Worm (Caenorhabditis elegans) whole organism, late embryonic: Measurements from ENCODE around the gene Y14H12B.2.

Experiments used
- K02D7.2 ChIP-seq: sonication (generic microtip); optimal IDR thresholded peaks from 2 replicates; lab custom pipeline; 2017; ENCODE audit warnings: mild to moderate bottlenecking, missing genetic modification characterization, missing compliant biosample characterization
- Y22D7AL.16 ChIP-seq: sonication (generic microtip); optimal IDR thresholded peaks from 2 replicates; lab custom pipeline; 2016; ENCODE audit warnings: missing genetic modification characterization, missing compliant biosample characterization
- ahr-1 ChIP-seq: sonication (generic microtip); optimal IDR thresholded peaks from 2 replicates; lab custom pipeline; 2016; ENCODE audit warnings: missing genetic modification characterization, missing compliant biosample characterization
- ama-1 ChIP-seq: fragments of 150-350 bp; optimal IDR thresholded peaks from 2 replicates; lab custom pipeline; 2014
- ceh-14 ChIP-seq: sonication (generic microtip); optimal IDR thresholded peaks from 2 replicates; lab custom pipeline; 2016; ENCODE audit warnings: missing genotype, missing genetic modification characterization, missing compliant biosample characterization
- ceh-18 ChIP-seq: sonication (generic microtip); optimal IDR thresholded peaks from 2 replicates; lab custom pipeline; 2016; ENCODE audit warnings: missing genetic modification characterization, missing compliant biosample characterization
- ceh-19 ChIP-seq: fragments of 200-800 bp; sonication (Bioruptor generic); optimal IDR thresholded peaks from 2 replicates; lab custom pipeline; 2018; ENCODE audit warnings: mild to moderate bottlenecking, missing genetic modification characterization, missing compliant biosample characterization
- ceh-2 ChIP-seq: sonication (generic microtip); optimal IDR thresholded peaks from 2 replicates; lab custom pipeline; 2016; ENCODE audit warnings: missing genotype, missing genetic modification characterization, missing compliant biosample characterization
- ceh-24 ChIP-seq: sonication (generic microtip); optimal IDR thresholded peaks from 2 replicates; lab custom pipeline; 2016; ENCODE audit warnings: mild to moderate bottlenecking, missing genetic modification characterization, missing compliant biosample characterization
- ceh-31 ChIP-seq: sonication (generic microtip); optimal IDR thresholded peaks from 2 replicates; lab custom pipeline; 2016; ENCODE audit warnings: missing genetic modification characterization, missing compliant biosample characterization
- ceh-45 ChIP-seq: fragments of 200-800 bp; sonication (Bioruptor generic); IDR thresholded peaks from 2 replicates; pipeline ENCODE4 v1.3.6; 2022; ENCODE audit warnings: missing genetic modification reagents, missing genetic modification characterization, missing compliant biosample characterization
- ceh-48 ChIP-seq: sonication (generic microtip); optimal IDR thresholded peaks from 2 replicates; lab custom pipeline; 2016; ENCODE audit warnings: missing genetic modification characterization, inconsistent platforms, missing compliant biosample characterization
- ceh-6 ChIP-seq: fragments of 200-800 bp; sonication (Bioruptor generic); optimal IDR thresholded peaks from 2 replicates; lab custom pipeline; 2018; ENCODE audit warnings: mild to moderate bottlenecking, missing genetic modification characterization, missing compliant biosample characterization
- elt-2 ChIP-seq: sonication (generic microtip); optimal IDR thresholded peaks from 2 replicates; lab custom pipeline; 2016; ENCODE audit warnings: missing genetic modification reagents, missing genetic modification characterization, missing compliant biosample characterization
- ets-4 ChIP-seq: sonication (generic microtip); optimal IDR thresholded peaks from 2 replicates; lab custom pipeline; 2016; ENCODE audit warnings: missing genetic modification characterization, missing compliant biosample characterization
- eyg-1 ChIP-seq: sonication (generic microtip); optimal IDR thresholded peaks from 2 replicates; lab custom pipeline; 2016; ENCODE audit warnings: missing genotype, missing genetic modification characterization, missing compliant biosample characterization
- fax-1 ChIP-seq: sonication (generic microtip); optimal IDR thresholded peaks from 2 replicates; lab custom pipeline; 2016; ENCODE audit warnings: missing genotype, missing genetic modification characterization, missing compliant biosample characterization
- fkh-10 ChIP-seq: fragments of 150-350 bp; optimal IDR thresholded peaks from 2 replicates; lab custom pipeline; 2014; ENCODE audit warnings: missing biosample characterization, missing genetic modification reagents, missing genetic modification characterization
- fkh-6 ChIP-seq: sonication (generic microtip); optimal IDR thresholded peaks from 2 replicates; lab custom pipeline; 2016; ENCODE audit warnings: missing genetic modification characterization, missing compliant biosample characterization
- gmeb-2 ChIP-seq: sonication (generic microtip); optimal IDR thresholded peaks from 2 replicates; lab custom pipeline; 2016; ENCODE audit warnings: missing genetic modification characterization, inconsistent platforms, missing compliant biosample characterization
- hlh-13 ChIP-seq: fragments of 200-800 bp; sonication (Bioruptor generic); optimal IDR thresholded peaks from 2 replicates; lab custom pipeline; 2018; ENCODE audit warnings: mild to moderate bottlenecking, missing genetic modification characterization, missing compliant biosample characterization
- hlh-15 ChIP-seq: sonication (generic microtip); optimal IDR thresholded peaks from 2 replicates; lab custom pipeline; 2016; ENCODE audit warnings: missing genetic modification characterization, missing compliant biosample characterization
- lin-11 ChIP-seq: fragments of 200-800 bp; sonication (Bioruptor generic); optimal IDR thresholded peaks from 2 replicates; lab custom pipeline; 2018; ENCODE audit warnings: mild to moderate bottlenecking, missing genetic modification characterization, missing compliant biosample characterization
- mec-3 ChIP-seq: sonication (generic microtip); optimal IDR thresholded peaks from 2 replicates; lab custom pipeline; 2016; ENCODE audit warnings: borderline replicate concordance, missing genetic modification characterization, missing compliant biosample characterization
- nfya-1 ChIP-seq: sonication (generic microtip); optimal IDR thresholded peaks from 2 replicates; lab custom pipeline; 2017; ENCODE audit warnings: missing genetic modification characterization, mild to moderate bottlenecking, missing compliant biosample characterization, antibody characterized with exemption, moderate library complexity
- nhr-11 ChIP-seq: fragments of 150-350 bp; optimal IDR thresholded peaks from 2 replicates; lab custom pipeline; 2014; ENCODE audit warnings: missing biosample characterization, missing genetic modification characterization
- npax-4 ChIP-seq: sonication (generic microtip); optimal IDR thresholded peaks from 2 replicates; lab custom pipeline; 2016; ENCODE audit warnings: missing genetic modification characterization, missing compliant biosample characterization
- pag-3 ChIP-seq: sonication (generic microtip); optimal IDR thresholded peaks from 2 replicates; lab custom pipeline; 2016; ENCODE audit warnings: missing compliant biosample characterization, missing genetic modification characterization, borderline replicate concordance
- pat-9 ChIP-seq: fragments of 200-800 bp; sonication (Bioruptor generic); optimal IDR thresholded peaks from 2 replicates; lab custom pipeline; 2018; ENCODE audit warnings: mild to moderate bottlenecking, missing genetic modification characterization, moderate library complexity, missing compliant biosample characterization
- pqm-1 ChIP-seq: sonication (generic microtip); optimal IDR thresholded peaks from 2 replicates; lab custom pipeline; 2016; ENCODE audit warnings: missing genetic modification characterization, missing compliant biosample characterization
- pros-1 ChIP-seq: fragments of 150-350 bp; optimal IDR thresholded peaks from 2 replicates; lab custom pipeline; 2014; ENCODE audit warnings: missing biosample characterization, missing genetic modification reagents, missing genetic modification characterization
- ref-2 ChIP-seq: sonication (generic microtip); optimal IDR thresholded peaks from 2 replicates; lab custom pipeline; 2016; ENCODE audit warnings: missing genetic modification characterization, missing compliant biosample characterization
- sdc-2 ChIP-seq: sonication (generic microtip); optimal IDR thresholded peaks from 2 replicates; lab custom pipeline; 2016; ENCODE audit warnings: missing genotype, missing genetic modification characterization, missing compliant biosample characterization
- sox-4 ChIP-seq: sonication (generic microtip); optimal IDR thresholded peaks from 2 replicates; lab custom pipeline; 2017; ENCODE audit warnings: mild to moderate bottlenecking, missing genetic modification characterization, inconsistent platforms, missing compliant biosample characterization
- tbx-2 ChIP-seq: sonication (generic microtip); optimal IDR thresholded peaks from 2 replicates; lab custom pipeline; 2016; ENCODE audit warnings: missing genetic modification characterization, missing compliant biosample characterization
- tbx-7 ChIP-seq: sonication (generic microtip); optimal IDR thresholded peaks from 2 replicates; lab custom pipeline; 2016; ENCODE audit warnings: missing genotype, missing genetic modification characterization, missing compliant biosample characterization
- unc-42 ChIP-seq: sonication (generic microtip); optimal IDR thresholded peaks from 2 replicates; lab custom pipeline; 2016; ENCODE audit warnings: missing genotype, missing genetic modification characterization, missing compliant biosample characterization
- ztf-16 ChIP-seq: sonication (generic microtip); optimal IDR thresholded peaks from 2 replicates; lab custom pipeline; 2017; ENCODE audit warnings: missing genetic modification characterization, missing compliant biosample characterization

Y14H12B.2 gene

DNA sequence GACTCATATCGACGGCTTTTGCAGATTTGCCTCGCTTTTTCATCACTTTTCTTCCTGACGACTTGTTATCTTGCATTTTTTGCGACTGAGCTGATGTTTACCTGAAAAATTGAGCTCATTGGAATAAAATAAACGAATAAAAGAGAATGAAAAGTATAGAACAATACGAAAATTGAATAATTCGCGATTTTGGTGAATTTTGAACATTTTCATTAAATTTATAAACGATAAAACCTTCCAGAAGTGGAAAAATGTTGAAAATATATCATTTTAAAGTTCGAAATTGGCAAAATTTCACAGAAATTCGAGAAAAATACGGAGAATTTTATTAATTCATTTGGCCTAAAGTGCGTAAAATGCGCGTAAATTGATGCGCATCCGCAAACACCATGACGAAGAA is at the start of gene Y14H12B.2:
Gene Y14H12B.2, minus strand, starts transcription at position 101 of the 400 bp plus-strand sequence.
- TF ChIP-seq ceh-48 (tag; lab: Kevin White, UChicago) (no peak), gmeb-2 (tag; lab: Kevin White, UChicago) (no peak), hlh-15 (tag; lab: Kevin White, UChicago) (no peak), pat-9 (tag; lab: Kevin White, UChicago) (no peak), fkh-6 (tag; lab: Kevin White, UChicago) (no peak), tbx-7 (tag; lab: Kevin White, UChicago) (no peak)

DNA sequence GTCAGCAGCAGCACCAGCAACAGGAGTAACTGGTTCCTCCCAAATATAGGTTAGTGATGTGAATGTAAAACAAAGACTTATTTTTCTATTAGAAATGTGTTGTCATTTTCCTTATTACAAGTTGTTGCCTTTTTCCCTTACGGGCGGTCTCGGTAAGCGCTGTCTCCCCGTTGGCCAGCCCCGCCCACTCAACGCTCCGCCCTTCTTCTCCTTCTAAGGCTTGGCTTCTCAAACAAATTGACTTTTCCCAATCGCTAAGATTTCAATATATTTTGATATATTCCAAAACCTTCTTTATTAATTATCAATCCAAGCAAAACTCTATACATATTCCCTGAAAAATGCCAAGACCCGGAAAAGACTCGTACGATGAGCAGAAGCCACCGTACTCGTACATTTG is 48.8 kb upstream of the Y14H12B.2 start, which contains the start of gene lin-31:
Gene lin-31, plus strand, starts transcription at position 237 of the 400 bp plus-strand sequence.
- TF ChIP-seq mec-3 (tag; lab: Kevin White, UChicago), result no peak
- TF ChIP-seq nfya-1 (tag; lab: Kevin White, UChicago), result peak; percentile 58

DNA sequence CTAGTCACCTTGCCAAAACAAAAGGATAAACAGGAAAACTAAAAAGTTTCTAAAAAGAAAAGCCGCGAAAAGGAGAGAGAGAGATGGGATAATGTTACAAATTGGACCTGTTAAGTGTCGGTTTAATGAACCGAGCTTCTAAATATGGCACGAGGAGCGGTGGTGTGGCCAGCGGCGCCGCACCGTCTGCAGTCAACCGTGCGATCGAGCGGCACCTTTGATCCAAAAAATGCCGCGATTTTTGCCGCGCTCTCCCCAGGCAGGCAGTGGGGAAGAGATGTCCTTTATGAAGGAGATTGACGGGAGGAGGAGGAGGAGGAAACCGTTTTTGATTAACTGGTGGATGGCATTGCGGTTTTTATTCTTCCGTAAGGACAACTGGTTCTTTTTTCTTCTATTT is 46.8 kb upstream of the Y14H12B.2 start:
- TF ChIP-seq hlh-15 (tag; lab: Kevin White, UChicago) (no peak), pat-9 (tag; lab: Kevin White, UChicago) (no peak)

DNA sequence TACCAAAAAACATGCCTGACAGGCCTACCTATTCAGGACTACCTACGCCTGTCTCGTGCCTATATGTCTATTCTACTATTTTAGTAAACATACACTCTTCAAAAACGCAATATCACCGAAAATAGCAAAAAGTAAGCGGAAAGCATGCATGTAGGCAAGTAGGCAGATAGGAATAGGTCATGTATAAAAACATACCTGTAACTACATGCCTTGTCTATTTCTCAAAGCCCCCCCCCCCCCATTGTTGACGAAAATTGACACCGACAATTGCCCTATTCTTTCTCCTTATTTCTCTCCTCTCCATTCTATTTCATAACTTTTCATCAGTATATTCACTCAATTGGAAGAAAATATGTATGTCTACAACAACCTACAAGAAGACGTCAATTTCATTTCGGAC is 44.7 kb upstream of the Y14H12B.2 start:
- TF ChIP-seq ceh-24 (tag; lab: Kevin White, UChicago) (no peak), pros-1 (tag; lab: Kevin White, UChicago) (no peak), pat-9 (tag; lab: Kevin White, UChicago) (no peak), ceh-48 (tag; lab: Kevin White, UChicago) (no peak), ama-1 (lab: Kevin White, UChicago) (no peak), ceh-6 (GFP tag; lab: Kevin White, UChicago) (no peak), ceh-18 (no peak), ztf-16 (tag; lab: Kevin White, UChicago) (no peak), nhr-11 (tag; lab: Kevin White, UChicago) (no peak), fax-1 (tag; lab: Kevin White, UChicago) (no peak)

DNA sequence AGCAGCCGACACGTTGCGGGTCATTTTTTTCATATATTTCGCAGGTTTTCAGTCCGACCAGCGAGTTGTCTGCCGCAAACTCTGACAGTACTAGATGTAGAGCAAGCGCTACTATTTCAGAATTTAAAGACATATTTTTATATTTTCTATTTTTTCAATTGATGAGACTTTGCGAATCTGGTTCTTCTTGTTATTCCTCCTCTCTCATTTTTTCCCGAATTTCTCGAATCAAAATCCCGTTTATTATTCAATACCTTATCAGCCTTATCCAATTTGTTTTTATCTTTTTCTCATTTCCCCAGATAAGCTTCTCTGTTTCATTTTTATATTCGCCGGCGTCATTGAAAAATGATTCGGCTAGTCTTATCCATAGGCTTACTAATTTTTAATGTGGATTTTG is 42.4 kb upstream of the Y14H12B.2 start, which contains the start of gene dos-2:
Gene dos-2, plus strand, starts transcription at position 301 of the 400 bp plus-strand sequence.
- no peak for TF ChIP-seq pqm-1 (tag; lab: Kevin White, UChicago)
- no peak for TF ChIP-seq hlh-15 (tag; lab: Kevin White, UChicago)
- no peak for TF ChIP-seq eyg-1 (tag; lab: Kevin White, UChicago)
- no peak for TF ChIP-seq lin-11
- TF ChIP-seq ceh-14 (tag; lab: Kevin White, UChicago), result no peak
- no peak for TF ChIP-seq elt-2 (tag; lab: Kevin White, UChicago)
- TF ChIP-seq ceh-19 (GFP tag; lab: Kevin White, UChicago), result no peak

DNA sequence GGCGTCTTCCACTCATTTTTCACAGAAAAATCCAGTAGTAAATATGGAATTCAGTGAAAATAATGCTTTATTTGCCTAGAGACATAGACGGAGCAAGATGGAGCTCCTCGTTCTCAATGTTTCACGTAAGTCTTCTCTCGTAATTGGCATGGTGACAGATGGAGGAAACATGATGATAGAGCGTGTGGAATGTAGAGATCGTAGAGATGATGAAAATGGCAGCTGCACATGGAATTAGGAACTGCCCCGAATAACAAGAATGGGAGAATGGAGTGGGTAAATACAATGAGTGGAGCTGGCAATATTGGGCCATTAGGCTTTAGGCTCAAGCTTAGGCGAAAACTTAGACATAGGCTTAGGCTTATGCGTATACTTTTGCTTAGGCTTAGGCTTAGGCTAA is 41.4 kb upstream of the Y14H12B.2 start, which contains the start of gene cank-26:
Gene cank-26, minus strand, starts transcription at position 113 of the 400 bp plus-strand sequence.
- TF ChIP-seq K02D7.2 (no peak), unc-42 (peak; percentile 58), sdc-2 (no peak), elt-2 (tag; lab: Kevin White, UChicago) (no peak), ceh-31 (tag; lab: Kevin White, UChicago) (peak; percentile 52), pag-3 (tag; lab: Kevin White, UChicago) (no peak), ceh-45 (GFP tag; lab: Robert Waterston, UW) (no peak), tbx-7 (tag; lab: Kevin White, UChicago) (no peak), pqm-1 (tag; lab: Kevin White, UChicago) (no peak), hlh-13 (GFP tag; lab: Kevin White, UChicago) (no peak)

DNA sequence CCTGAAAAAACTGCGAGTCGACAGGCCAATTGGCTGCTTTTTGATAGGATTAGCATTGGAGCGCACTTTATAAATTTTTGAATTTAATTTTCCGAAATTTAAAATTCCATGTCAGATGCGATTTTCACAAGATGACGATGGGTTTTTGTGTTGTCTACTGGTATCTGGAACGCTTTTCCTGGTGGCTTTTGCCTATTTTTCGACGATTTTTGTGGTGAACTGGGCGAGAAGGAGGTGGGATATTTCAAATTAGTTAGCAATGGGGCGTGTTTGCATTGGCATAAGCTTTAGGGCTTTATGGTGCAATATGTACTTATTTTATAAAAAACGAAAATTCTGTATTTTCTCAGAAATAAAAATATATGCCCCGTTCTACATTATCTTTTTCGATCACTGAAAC is 38.6 kb upstream of the Y14H12B.2 start, which contains the start of gene K10G6.9:
Gene K10G6.9, plus strand, starts transcription at position 110 of the 400 bp plus-strand sequence.
- TF ChIP-seq fkh-10 (no peak), tbx-2 (tag; lab: Kevin White, UChicago) (no peak), sox-4 (no peak), pat-9 (tag; lab: Kevin White, UChicago) (no peak), Y22D7AL.16 (tag; lab: Kevin White, UChicago) (no peak), pag-3 (tag; lab: Kevin White, UChicago) (no peak), ceh-31 (tag; lab: Kevin White, UChicago) (no peak), mec-3 (tag; lab: Kevin White, UChicago) (no peak), unc-42 (no peak), npax-4 (tag; lab: Kevin White, UChicago) (no peak), ahr-1 (no peak), ceh-2 (tag; lab: Kevin White, UChicago) (no peak), ets-4 (no peak), ama-1 (lab: Kevin White, UChicago) (no peak), ref-2 (tag; lab: Kevin White, UChicago) (no peak), pros-1 (tag; lab: Kevin White, UChicago) (no peak)
- TF ChIP-seq, all 69 proteins: peak for 0
